Worm (Caenorhabditis elegans) whole organism, L4/young adult: ENCODE measurements around the gene Y39B6A.43.
"Not testable (repeated sequence)": the region's sequence is repeated elsewhere in the genome, so short reads cannot be mapped to it uniquely, and the experiment has no call there.

Experiments used
- W03F9.2 ChIP-seq: fragments of 150-350 bp; optimal IDR thresholded peaks from 2 replicates; lab custom pipeline; 2014; ENCODE audit warnings: missing biosample characterization, missing genetic modification characterization
- dao-5 ChIP-seq: sonication (generic microtip); optimal IDR thresholded peaks from 2 replicates; lab custom pipeline; 2016; ENCODE audit warnings: missing genotype, missing genetic modification characterization, moderate library complexity, missing compliant biosample characterization
- him-1 ChIP-seq: sonication (generic microtip); optimal IDR thresholded peaks from 2 replicates; lab custom pipeline; 2016; ENCODE audit warnings: missing genotype, missing genetic modification reagents, missing genetic modification characterization, missing compliant biosample characterization

The Y39B6A.43 gene

ce11 chrV:18967479-18968056, at the start of gene Y39B6A.43:
Gene Y39B6A.43 (minus strand): TSS chrV:18967829.
- TF ChIP-seq dao-5 (tag; lab: Kevin White, UChicago) (no peak), W03F9.2 (tag; lab: Kevin White, UChicago) (peak; percentile 90), him-1 (peak; percentile 92)

ce11 chrV:19014273-19014672, 46.6 kb upstream of the Y39B6A.43 start, which contains the start of gene Y39B6A.30:
Gene Y39B6A.30 (plus strand): TSS chrV:19014573.
- TF ChIP-seq him-1; W03F9.2 (tag; lab: Kevin White, UChicago); dao-5 (tag; lab: Kevin White, UChicago): not testable (repeated sequence)

- TF ChIP-seq him-1: no peak
- TF ChIP-seq W03F9.2 (tag; lab: Kevin White, UChicago): no peak
- no peak for TF ChIP-seq dao-5 (tag; lab: Kevin White, UChicago)
Measured at ce11 chrV:19013215-19013614, 45.6 kb upstream of the Y39B6A.43 start.

ce11 chrV:19010405-19010804, 42.8 kb upstream of the Y39B6A.43 start:
- TF ChIP-seq W03F9.2 (tag; lab: Kevin White, UChicago) (no peak), dao-5 (tag; lab: Kevin White, UChicago) (no peak), him-1 (no peak)

ce11 chrV:19001656-19002055, 34.0 kb upstream of the Y39B6A.43 start, which contains the start of gene Y39B6A.33:
Gene Y39B6A.33 (plus strand): TSS chrV:19001956.
- no peak for TF ChIP-seq W03F9.2 (tag; lab: Kevin White, UChicago)
- TF ChIP-seq dao-5 (tag; lab: Kevin White, UChicago): no peak
- no peak for TF ChIP-seq him-1

ce11 chrV:19001016-19001415, 33.4 kb upstream of the Y39B6A.43 start, which contains the start of gene Y39B6A.34:
Gene Y39B6A.34 (plus strand): TSS chrV:19001018.
- no peak for TF ChIP-seq W03F9.2 (tag; lab: Kevin White, UChicago)
- TF ChIP-seq him-1: no peak

- TF ChIP-seq W03F9.2 (tag; lab: Kevin White, UChicago): no peak
- TF ChIP-seq dao-5 (tag; lab: Kevin White, UChicago): no peak
- no peak for TF ChIP-seq him-1
Measured at ce11 chrV:19000542-19000941, 32.9 kb upstream of the Y39B6A.43 start.

ce11 chrV:18998045-18998444, 30.4 kb upstream of the Y39B6A.43 start, which contains the start of gene tgt-2:
Gene tgt-2 (plus strand): TSS chrV:18998345.
- TF ChIP-seq dao-5 (tag; lab: Kevin White, UChicago) (no peak), him-1 (no peak), W03F9.2 (tag; lab: Kevin White, UChicago) (no peak)

ce11 chrV:18993535-18993990, 25.9 kb upstream of the Y39B6A.43 start, which contains the start of gene gtf-2F2:
Gene gtf-2F2 (plus strand): TSS chrV:18993940.
- TF ChIP-seq W03F9.2 (tag; lab: Kevin White, UChicago) (no peak), dao-5 (tag; lab: Kevin White, UChicago) (no peak), him-1 (no peak)

- no peak for TF ChIP-seq W03F9.2 (tag; lab: Kevin White, UChicago)
- TF ChIP-seq him-1: no peak
- no peak for TF ChIP-seq dao-5 (tag; lab: Kevin White, UChicago)
Measured at ce11 chrV:18993017-18993416, 25.4 kb upstream of the Y39B6A.43 start.

- TF ChIP-seq dao-5 (tag; lab: Kevin White, UChicago) (no peak), him-1 (no peak), W03F9.2 (tag; lab: Kevin White, UChicago) (no peak)
Measured at ce11 chrV:18990958-18991357, 23.3 kb upstream of the Y39B6A.43 start.

ce11 chrV:18990238-18990901, 22.7 kb upstream of the Y39B6A.43 start, which contains the start of the genes reps-1 and Y39B6A.37:
Gene reps-1 (minus strand): TSS chrV:18990500.
Gene Y39B6A.37 (plus strand): TSS chrV:18990851.
- TF ChIP-seq him-1 (no peak), W03F9.2 (tag; lab: Kevin White, UChicago) (peak; percentile 42), dao-5 (tag; lab: Kevin White, UChicago) (no peak)

- no peak for TF ChIP-seq W03F9.2 (tag; lab: Kevin White, UChicago)
- no peak for TF ChIP-seq dao-5 (tag; lab: Kevin White, UChicago)
- no peak for TF ChIP-seq him-1
Measured at ce11 chrV:18986103-18986502, 18.5 kb upstream of the Y39B6A.43 start.

- no peak for TF ChIP-seq dao-5 (tag; lab: Kevin White, UChicago)
- no peak for TF ChIP-seq W03F9.2 (tag; lab: Kevin White, UChicago)
- no peak for TF ChIP-seq him-1
Measured at ce11 chrV:18981736-18982135, 14.1 kb upstream of the Y39B6A.43 start.
